Worm (Caenorhabditis elegans): Measurements from ENCODE around the gene F53F8.3.

F53F8.3 gene

DNA sequence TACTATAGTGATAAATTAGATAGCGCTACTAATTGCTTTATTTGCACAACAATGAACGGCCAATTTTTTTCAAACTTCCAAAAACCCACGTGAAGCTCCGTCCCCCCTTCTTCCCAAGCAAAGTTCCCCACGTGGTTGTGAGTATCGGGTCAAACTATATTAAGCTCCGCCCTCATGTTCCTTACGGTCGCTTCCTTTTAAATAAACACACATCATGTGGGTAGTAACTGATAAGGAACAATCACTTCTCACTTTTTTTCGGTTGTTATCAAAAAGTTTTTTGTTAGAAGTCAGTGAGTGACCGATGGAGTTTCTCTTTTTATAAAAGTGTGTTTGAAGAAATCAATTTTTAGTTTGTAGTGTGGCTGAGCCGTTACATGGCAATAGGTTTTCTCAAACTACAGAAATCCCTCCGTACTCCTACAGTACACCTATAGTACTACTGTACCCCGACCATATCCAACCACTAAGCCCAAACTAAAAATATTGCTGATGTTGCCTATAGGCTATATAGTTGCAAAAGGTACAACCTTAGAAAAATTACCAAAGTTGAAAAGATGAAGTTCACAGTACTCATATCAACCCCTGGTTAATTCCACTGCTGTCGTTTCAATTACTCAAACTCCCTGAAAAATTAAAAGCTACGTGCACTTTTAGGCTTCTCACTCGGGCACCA, 23.1 kb upstream of the F53F8.3 start (continued):
- TF ChIP-seq dmd-6 (GFP tag; IDR thresholded peaks at IDR 0.05), result peak; percentile 84
- no peak for TF ChIP-seq mdt-29 (GFP tag; IDR thresholded peaks at IDR 0.05)
- peak; percentile 46 for TF ChIP-seq mes-2 (tag; optimal IDR thresholded peaks at IDR 0.05; ENCODE audit: poor library complexity, severe bottlenecking)
- peak; percentile 79 for TF ChIP-seq nhr-48 (tag; optimal IDR thresholded peaks at IDR 0.05)
- no peak for TF ChIP-seq daf-12 (tag; optimal IDR thresholded peaks at IDR 0.05)
- TF ChIP-seq D1046.2 (GFP tag; IDR thresholded peaks at IDR 0.05), result no peak
- no peak for TF ChIP-seq arid-1 (GFP tag; conservative IDR thresholded peaks at IDR 0.05)
- peak; percentile 96 for TF ChIP-seq dve-1 (tag; optimal IDR thresholded peaks at IDR 0.05; ENCODE audit: insufficient read depth)
- TF ChIP-seq aly-2 (tag; optimal IDR thresholded peaks at IDR 0.05), result no peak
- TF ChIP-seq unc-39 (tag; optimal IDR thresholded peaks at IDR 0.05), result no peak
- TF ChIP-seq aha-1 (tag), result peak; percentile 99
- peak; percentile 88 for TF ChIP-seq nhr-28 (tag; optimal IDR thresholded peaks at IDR 0.05)
- TF ChIP-seq ZK337.2 (GFP tag; IDR thresholded peaks at IDR 0.05), result no peak
- TF ChIP-seq ceh-32 (tag; optimal IDR thresholded peaks at IDR 0.05; ENCODE audit: poor library complexity), result no peak
- TF ChIP-seq nhr-41 (GFP tag; IDR thresholded peaks at IDR 0.05), result 0 out of 2 replicates have a peak, but pooled peaks have one; percentile 24
- TF ChIP-seq ces-1 (GFP tag; optimal IDR thresholded peaks at IDR 0.05), result no peak
- TF ChIP-seq egl-43 (GFP tag; IDR thresholded peaks at IDR 0.05), result no peak
- no peak for TF ChIP-seq T26A8.4 (GFP tag; IDR thresholded peaks at IDR 0.05)
- no peak for TF ChIP-seq zip-2 (tag; optimal IDR thresholded peaks at IDR 0.05)
- no peak for TF ChIP-seq F10B5.3 (tag; optimal IDR thresholded peaks at IDR 0.05)
- peak; percentile 19; the same call in 1 of the 2 replicates for TF ChIP-seq lin-1 (GFP tag; IDR thresholded peaks at IDR 0.05)

DNA sequence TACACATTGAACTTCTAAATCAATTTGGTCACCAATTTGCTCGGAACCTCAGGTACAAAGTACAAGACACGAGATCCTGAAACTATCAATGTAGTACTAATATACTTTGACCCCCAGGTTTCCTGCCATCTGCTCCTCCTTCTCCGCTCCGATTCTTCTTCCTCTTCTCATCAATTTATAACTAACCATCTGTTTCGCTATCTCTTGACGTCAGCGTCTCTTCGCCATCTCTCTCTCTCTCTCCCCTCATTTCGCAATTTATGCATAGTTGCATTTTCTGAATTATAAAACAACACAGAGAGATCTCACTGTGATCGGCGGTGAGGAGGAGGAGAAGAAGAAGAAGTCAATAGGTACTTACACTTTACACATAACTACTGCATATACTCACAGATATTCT, 22.4 kb upstream of the F53F8.3 start:
- TF ChIP-seq unc-62 (GFP tag; optimal IDR thresholded peaks at IDR 0.05 in 1 of 2) (peak in 1 of 2 experiments; percentile 15), unc-62 (tag; optimal IDR thresholded peaks at IDR 0.05) (no peak), ceh-82 (tag; optimal IDR thresholded peaks at IDR 0.05) (no peak), Y48G9A.11 (GFP tag; IDR thresholded peaks at IDR 0.05) (no peak), hlh-11 (tag; optimal IDR thresholded peaks at IDR 0.05) (peak; percentile 32), lin-38 (GFP tag; IDR thresholded peaks at IDR 0.05) (no peak), dpl-1 (GFP tag; optimal IDR thresholded peaks at IDR 0.05) (peak; percentile 10), Y75B8A.6 (GFP tag; IDR thresholded peaks at IDR 0.05) (no peak), mxl-2 (GFP tag; conservative IDR thresholded peaks at IDR 0.05) (no peak), lin-13 (GFP tag; optimal IDR thresholded peaks at IDR 0.05) (no peak), zag-1 (tag; optimal IDR thresholded peaks at IDR 0.05) (no peak), ceh-44 (GFP tag; IDR thresholded peaks at IDR 0.05) (no peak), egl-43 (GFP tag; IDR thresholded peaks at IDR 0.05) (no peak), T20F7.1 (GFP tag; optimal IDR thresholded peaks at IDR 0.05) (no peak), tra-1 (GFP tag; IDR thresholded peaks at IDR 0.05) (no peak), attf-4 (tag; optimal IDR thresholded peaks at IDR 0.05) (no peak), ZK546.5 (tag; optimal IDR thresholded peaks at IDR 0.05) (no peak), lin-29 (GFP tag; IDR thresholded peaks at IDR 0.05) (no peak), saeg-2 (GFP tag; IDR thresholded peaks at IDR 0.05) (no peak), arid-1 (GFP tag; conservative IDR thresholded peaks at IDR 0.05) (no peak), ctbp-1 (GFP tag; IDR thresholded peaks at IDR 0.05) (0 out of 2 replicates have a peak, but pooled peaks have one; percentile 8), Y105C5A.15 (GFP tag; IDR thresholded peaks at IDR 0.05) (no peak), mes-2 (tag; optimal IDR thresholded peaks at IDR 0.05; ENCODE audit: poor library complexity, severe bottlenecking) (peak; percentile 38), spr-1 (tag; optimal IDR thresholded peaks at IDR 0.05) (no peak), snpc-4 (tag; optimal IDR thresholded peaks at IDR 0.05) (no peak), F26F4.8 (GFP tag; conservative IDR thresholded peaks at IDR 0.05) (no peak), snpc-1.2 (GFP tag; IDR thresholded peaks at IDR 0.05) (no peak), lin-15B (tag; optimal IDR thresholded peaks at IDR 0.05) (no peak), mxl-3 (GFP tag; optimal IDR thresholded peaks at IDR 0.05) (no peak), aly-2 (tag; optimal IDR thresholded peaks at IDR 0.05) (no peak), nhr-28 (tag; optimal IDR thresholded peaks at IDR 0.05) (peak; percentile 40), nhr-41 (GFP tag; IDR thresholded peaks at IDR 0.05) (no peak), nhr-48 (tag; optimal IDR thresholded peaks at IDR 0.05) (no peak), nhr-237 (tag; optimal IDR thresholded peaks at IDR 0.05) (no peak), F49E8.2 (tag; optimal IDR thresholded peaks at IDR 0.05; ENCODE audit: borderline replicate concordance) (no peak)

Measured in whole organism, L4 larva.